Fruit fly (Drosophila melanogaster) whole organism, embryonic: ENCODE results near the gene CG6959.

Source experiments
- B-H2 ChIP-seq: fragments of 200-800 bp; sonication (Bioruptor generic); optimal IDR thresholded peaks from 2 replicates; lab custom pipeline; 2018; ENCODE audit warnings: missing biosample characterization, mild to moderate bottlenecking, missing genetic modification characterization
- CG10654 ChIP-seq: fragments of 200-800 bp; sonication (Bioruptor generic); optimal IDR thresholded peaks from 2 replicates; lab custom pipeline; 2016; ENCODE audit warnings: missing biosample characterization, missing genetic modification characterization
- CG1647 ChIP-seq: fragments of 200-800 bp; sonication (Bioruptor generic); optimal IDR thresholded peaks from 3 replicates; lab custom pipeline; 2016; ENCODE audit warnings: missing biosample characterization, missing genetic modification characterization
- CG16815 ChIP-seq: fragments of 200-800 bp; sonication (Bioruptor generic); optimal IDR thresholded peaks from 3 replicates; lab custom pipeline; 2017; ENCODE audit warnings: missing biosample characterization, mild to moderate bottlenecking, missing genetic modification characterization
- CG17186 ChIP-seq: fragments of 200-800 bp; sonication (Bioruptor generic); optimal IDR thresholded peaks from 3 replicates; lab custom pipeline; 2017; ENCODE audit warnings: missing biosample characterization, missing genetic modification reagents, missing genetic modification characterization
- CG17328 ChIP-seq: fragments of 200-800 bp; sonication (Bioruptor generic); IDR thresholded peaks from 2 replicates; pipeline ENCODE4 v1.3.6; 2022; ENCODE audit warnings: missing biosample characterization, missing genetic modification characterization
- CG1832 ChIP-seq: fragments of 200-800 bp; sonication (Bioruptor generic); optimal IDR thresholded peaks from 2 replicates; lab custom pipeline; 2017; ENCODE audit warnings: missing biosample characterization, mild to moderate bottlenecking, missing genetic modification characterization, inconsistent platforms
- CG2199 ChIP-seq: fragments of 200-800 bp; sonication (Bioruptor generic); IDR thresholded peaks from 3 replicates; pipeline ENCODE4 v1.3.6; 2022; ENCODE audit warnings: missing biosample characterization, missing genetic modification characterization
- CG30020 ChIP-seq: fragments of 200-800 bp; optimal IDR thresholded peaks from 2 replicates; lab custom pipeline; 2019; ENCODE audit warnings: missing biosample characterization, mild to moderate bottlenecking, missing genetic modification characterization, moderate library complexity
- CG30403 ChIP-seq: fragments of 200-800 bp; sonication (Bioruptor generic); optimal IDR thresholded peaks from 3 replicates; lab custom pipeline; 2016; ENCODE audit warnings: missing biosample characterization, missing genetic modification characterization
- CG3847 ChIP-seq: fragments of 200-800 bp; sonication (Bioruptor generic); IDR thresholded peaks from 2 replicates; pipeline ENCODE4 v1.3.6; 2022; ENCODE audit warnings: missing biosample characterization, missing genetic modification characterization
- CG4404 ChIP-seq: fragments of 200-800 bp; sonication (Bioruptor generic); IDR thresholded peaks from 2 replicates; pipeline ENCODE4 v1.3.6; 2022; ENCODE audit warnings: missing biosample characterization, missing genetic modification characterization
- CG6813 ChIP-seq: fragments of 200-800 bp; sonication (Bioruptor generic); optimal IDR thresholded peaks from 2 replicates; lab custom pipeline; 2017; ENCODE audit warnings: missing biosample characterization, missing genetic modification characterization, mild to moderate bottlenecking, moderate library complexity, missing genetic modification reagents
- CG7745 ChIP-seq: fragments of 200-800 bp; sonication (Bioruptor generic); optimal IDR thresholded peaks from 2 replicates; lab custom pipeline; 2018; ENCODE audit warnings: missing biosample characterization, mild to moderate bottlenecking, missing genetic modification characterization, moderate library complexity
- CG7786 ChIP-seq: fragments of 200-800 bp; sonication (Bioruptor generic); optimal IDR thresholded peaks from 2 replicates; lab custom pipeline; 2016; ENCODE audit warnings: missing biosample characterization, missing genetic modification characterization
- CG7839 ChIP-seq: fragments of 200-800 bp; sonication (Bioruptor generic); optimal IDR thresholded peaks from 3 replicates; lab custom pipeline; 2018; ENCODE audit warnings: missing biosample characterization, mild to moderate bottlenecking, missing genetic modification characterization, moderate library complexity
- CG9727 ChIP-seq: fragments of 200-800 bp; sonication (Bioruptor generic); optimal IDR thresholded peaks from 3 replicates; lab custom pipeline; 2017; ENCODE audit warnings: missing biosample characterization, mild to moderate bottlenecking, missing genetic modification characterization
- CTCF ChIP-seq: fragments of 200-800 bp; sonication (Bioruptor generic); optimal IDR thresholded peaks from 2 replicates; lab custom pipeline; 2017; ENCODE audit warnings: missing biosample characterization, mild to moderate bottlenecking, missing genetic modification characterization, moderate library complexity
- Camta ChIP-seq: fragments of 200-800 bp; sonication (Bioruptor generic); optimal IDR thresholded peaks from 2 replicates; lab custom pipeline; 2016; ENCODE audit warnings: missing biosample characterization, missing genetic modification characterization
- D19B ChIP-seq: fragments of 200-800 bp; sonication (Bioruptor generic); optimal IDR thresholded peaks from 2 replicates; lab custom pipeline; 2017; ENCODE audit warnings: missing biosample characterization, mild to moderate bottlenecking, missing genetic modification characterization
- Doc2 ChIP-seq: fragments of 200-800 bp; sonication (Bioruptor generic); IDR thresholded peaks from 2 replicates; pipeline ENCODE4 v1.3.6; 2022; ENCODE audit warnings: missing biosample characterization, missing genetic modification characterization
- Ets65A ChIP-seq: fragments of 200-800 bp; sonication (Bioruptor generic); peaks from one replicate; lab custom pipeline; 2016; ENCODE audit warnings: missing biosample characterization, missing genetic modification characterization
- Fer3 ChIP-seq: fragments of 200-800 bp; sonication (Bioruptor generic); optimal IDR thresholded peaks from 2 replicates; lab custom pipeline; 2018; ENCODE audit warnings: missing biosample characterization, mild to moderate bottlenecking, missing genetic modification characterization, moderate library complexity
- Jarid2 ChIP-seq: fragments of 200-800 bp; sonication (Bioruptor generic); optimal IDR thresholded peaks from 3 replicates; lab custom pipeline; 2017; ENCODE audit warnings: mild to moderate bottlenecking, missing biosample characterization, missing genetic modification reagents, missing genetic modification characterization
- Med ChIP-seq: fragments of 200-800 bp; sonication (Bioruptor generic); peaks from one replicate; lab custom pipeline; 2016; ENCODE audit warnings: missing biosample characterization, missing genetic modification characterization, mild to moderate bottlenecking, inconsistent platforms, moderate library complexity
- NC2α ChIP-seq: fragments of 200-800 bp; sonication (Bioruptor generic); optimal IDR thresholded peaks from 2 replicates; lab custom pipeline; 2016; ENCODE audit warnings: missing biosample characterization, missing genetic modification characterization
- NK7.1 ChIP-seq: fragments of 200-800 bp; sonication (Bioruptor generic); optimal IDR thresholded peaks from 3 replicates; lab custom pipeline; 2016; ENCODE audit warnings: missing biosample characterization, missing genetic modification characterization
- Rx ChIP-seq: fragments of 200-800 bp; sonication (Bioruptor generic); IDR thresholded peaks from 2 replicates; pipeline ENCODE4 v1.3.6; 2022; ENCODE audit warnings: missing biosample characterization, missing genetic modification characterization
- Sin3A ChIP-seq: fragments of >200 bp; optimal IDR thresholded peaks from 2 replicates; lab custom pipeline; 2018
- Ssrp ChIP-seq: fragments of 200-800 bp; sonication (Bioruptor generic); optimal IDR thresholded peaks from 2 replicates; lab custom pipeline; 2018; ENCODE audit warnings: missing biosample characterization, mild to moderate bottlenecking, missing genetic modification characterization, moderate library complexity
- abd-A ChIP-seq: fragments of 200-800 bp; sonication (Bioruptor generic); optimal IDR thresholded peaks from 3 replicates; lab custom pipeline; 2019; ENCODE audit warnings: missing biosample characterization, mild to moderate bottlenecking, missing genetic modification characterization, moderate library complexity
- ac ChIP-seq: fragments of 200-800 bp; sonication (Bioruptor generic); optimal IDR thresholded peaks from 3 replicates; lab custom pipeline; 2017; ENCODE audit warnings: missing biosample characterization, mild to moderate bottlenecking, missing genetic modification characterization
- bsh ChIP-seq, 2 experiments: fragments of 200-800 bp; sonication (Bioruptor generic); optimal IDR thresholded peaks; 2 replicates each; lab custom pipeline; 2017 to 2018; ENCODE audit warnings: mild to moderate bottlenecking in 2 of 2, missing biosample characterization in 2 of 2, missing genetic modification characterization in 2 of 2, moderate library complexity in 1 of 2
- caup ChIP-seq: fragments of 200-800 bp; sonication (Bioruptor generic); optimal IDR thresholded peaks from 3 replicates; lab custom pipeline; 2017; ENCODE audit warnings: missing biosample characterization, mild to moderate bottlenecking, missing genetic modification characterization, moderate library complexity; ENCODE audit not compliant: severe bottlenecking
- chinmo ChIP-seq: fragments of 200-800 bp; sonication (Bioruptor generic); IDR thresholded peaks from 4 replicates; pipeline ENCODE4 v1.3.6; 2022; ENCODE audit warnings: missing biosample characterization, missing genetic modification characterization; ENCODE audit not compliant: partially characterized antibody
- cwo ChIP-seq: fragments of 200-800 bp; sonication (Bioruptor generic); optimal IDR thresholded peaks from 3 replicates; lab custom pipeline; 2017; ENCODE audit warnings: missing biosample characterization, missing genetic modification characterization, mild to moderate bottlenecking, moderate library complexity, missing genetic modification reagents
- danr ChIP-seq: fragments of 200-800 bp; sonication (Bioruptor generic); IDR thresholded peaks from 2 replicates; pipeline ENCODE4 v1.3.6; 2022; ENCODE audit warnings: missing biosample characterization, missing genetic modification characterization
- dimm ChIP-seq: fragments of 200-800 bp; sonication (Bioruptor generic); IDR thresholded peaks from 2 replicates; pipeline ENCODE4 v1.3.6; 2022; ENCODE audit warnings: missing biosample characterization, missing genetic modification characterization
- ewg ChIP-seq: fragments of 200-800 bp; sonication (Bioruptor generic); optimal IDR thresholded peaks from 3 replicates; lab custom pipeline; 2017; ENCODE audit warnings: mild to moderate bottlenecking, missing biosample characterization, missing genetic modification reagents, missing genetic modification characterization
- fru ChIP-seq: fragments of >200 bp; optimal IDR thresholded peaks from 2 replicates; lab custom pipeline; 2017
- fu2 ChIP-seq: fragments of 200-800 bp; sonication (Bioruptor generic); optimal IDR thresholded peaks from 2 replicates; lab custom pipeline; 2016; ENCODE audit warnings: missing biosample characterization, missing genetic modification characterization
- gcm2 ChIP-seq: fragments of 200-800 bp; sonication (Bioruptor generic); optimal IDR thresholded peaks from 2 replicates; lab custom pipeline; 2016; ENCODE audit warnings: missing biosample characterization, missing genetic modification characterization
- jing ChIP-seq: fragments of 200-800 bp; sonication (Bioruptor generic); optimal IDR thresholded peaks from 2 replicates; lab custom pipeline; 2018; ENCODE audit warnings: missing biosample characterization, mild to moderate bottlenecking, missing genetic modification characterization
- lola ChIP-seq, 3 experiments: fragments of >200 bp in 2 of 3; fragments of 200-800 bp in 1 of 3; sonication (Bioruptor generic) in 1 of 3; optimal IDR thresholded peaks; 2 replicates each; lab custom pipeline; 2017 to 2019; ENCODE audit warnings: missing biosample characterization in 3 of 3, missing genetic modification characterization in 3 of 3, mild to moderate bottlenecking in 1 of 3, moderate library complexity in 1 of 3
- nerfin-1 ChIP-seq: fragments of 200-800 bp; sonication (Bioruptor generic); optimal IDR thresholded peaks from 3 replicates; lab custom pipeline; 2019; ENCODE audit warnings: missing biosample characterization, mild to moderate bottlenecking, missing genetic modification characterization, moderate library complexity
- nmo ChIP-seq: fragments of 200-800 bp; sonication (Bioruptor generic); optimal IDR thresholded peaks from 2 replicates; lab custom pipeline; 2018; ENCODE audit warnings: missing biosample characterization, mild to moderate bottlenecking, missing genetic modification characterization, moderate library complexity
- org-1 ChIP-seq: fragments of 200-800 bp; sonication (Bioruptor generic); optimal IDR thresholded peaks from 2 replicates; lab custom pipeline; 2017; ENCODE audit warnings: missing biosample characterization, missing genetic modification characterization
- otp ChIP-seq: fragments of 200-800 bp; sonication (Bioruptor generic); IDR thresholded peaks from 3 replicates; pipeline ENCODE4, ENCODE4 v1.3.6; 2022; ENCODE audit warnings: missing biosample characterization, missing genetic modification characterization
- pnt ChIP-seq: fragments of 200-800 bp; sonication (Bioruptor generic); optimal IDR thresholded peaks from 3 replicates; lab custom pipeline; 2016; ENCODE audit warnings: missing biosample characterization, missing genetic modification characterization
- psq ChIP-seq: fragments of 200-800 bp; sonication (Bioruptor generic); optimal IDR thresholded peaks from 2 replicates; lab custom pipeline; 2017; ENCODE audit warnings: missing biosample characterization, missing genetic modification characterization
- so ChIP-seq: fragments of 200-800 bp; sonication (Bioruptor generic); IDR thresholded peaks from 3 replicates; pipeline ENCODE4 v1.3.6; 2022; ENCODE audit warnings: missing biosample characterization, missing genetic modification characterization

CG6959 gene

DNA sequence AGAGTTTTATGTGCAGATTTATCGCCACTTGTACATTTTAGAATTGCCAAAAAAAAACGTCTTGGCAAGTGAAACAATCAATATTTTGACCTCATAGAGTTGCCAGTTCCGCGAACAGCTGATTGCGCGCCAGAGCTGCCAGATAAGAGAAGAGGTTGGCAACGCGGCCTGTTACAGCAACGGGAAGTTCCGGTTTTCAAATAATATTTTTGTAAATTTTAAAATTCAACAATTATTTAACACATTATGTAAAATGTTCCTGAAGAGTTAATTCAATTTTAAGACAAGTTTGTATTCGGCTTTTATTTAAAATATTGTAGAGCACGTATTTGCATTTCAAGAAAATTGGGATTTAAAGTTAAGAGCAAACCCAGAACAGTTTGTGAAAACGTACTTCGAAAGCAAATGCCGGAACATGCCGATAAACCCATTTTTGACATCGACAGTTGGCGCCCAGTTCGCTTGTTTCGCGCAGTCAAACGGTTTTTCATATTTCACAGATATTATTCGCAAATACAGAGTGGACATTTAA lies 82.5 kb downstream of the CG6959 start, which contains the start of the genes prd1 and HisCl1 (continued):
- TF ChIP-seq bsh (GFP tag; optimal IDR thresholded peaks at IDR 0.05; lab: Kevin White, UChicago) (no peak), caup (no peak), CG17328 (GFP tag; lab: Robert Waterston, UW) (no peak), chinmo (GFP tag; lab: Robert Waterston, UW) (no peak), gcm2 (GFP tag; lab: Kevin White, UChicago) (peak; percentile 33), NK7.1 (GFP tag; lab: Kevin White, UChicago) (peak; percentile 18), CG30403 (GFP tag; lab: Kevin White, UChicago) (peak; percentile 79), CG10654 (GFP tag; lab: Kevin White, UChicago) (peak; percentile 50), Camta (GFP tag; lab: Kevin White, UChicago) (peak; percentile 59), D19B (GFP tag; lab: Kevin White, UChicago) (peak; percentile 44), Med (peak; percentile 93), CG9727 (peak; percentile 75), pnt (GFP tag; lab: Kevin White, UChicago) (peak; percentile 53), CG6813 (GFP tag; lab: Kevin White, UChicago) (peak; percentile 52), fu2 (GFP tag; lab: Kevin White, UChicago) (peak; percentile 50), CG16815 (peak; percentile 67), Ssrp (tag; lab: Kevin White, UChicago) (peak; percentile 72), psq (GFP tag; lab: Kevin White, UChicago) (no peak), dimm (GFP tag; lab: Robert Waterston, UW) (no peak), CG1832 (GFP tag; lab: Kevin White, UChicago) (no peak), Ets65A (GFP tag; lab: Kevin White, UChicago) (peak; percentile 98), Sin3A (lab: Kevin White, UChicago) (peak; percentile 72), CG30020 (tag; lab: Kevin White, UChicago) (no peak), CG1647 (GFP tag; lab: Kevin White, UChicago) (peak; percentile 52), CG3847 (GFP tag; lab: Robert Waterston, UW) (peak; percentile 76), otp (GFP tag; lab: Robert Waterston, UW) (peak; percentile 55; the same call in 1 of the 3 replicates), CTCF (peak; percentile 46), CG4404 (GFP tag; lab: Robert Waterston, UW) (peak; percentile 51; the same call in 1 of the 2 replicates), lola (GFP tag; optimal IDR thresholded peaks at IDR 0.05; lab: Kevin White, UChicago) (peak in 1 of 3 experiments; percentile 59), CG7745 (no peak), fru (lab: Kevin White, UChicago) (no peak), ac (GFP tag; lab: Kevin White, UChicago) (peak; percentile 16), CG7839 (tag; lab: Kevin White, UChicago) (peak; percentile 84), CG7786 (peak; percentile 60), nmo (peak; percentile 89), ewg (GFP tag; lab: Kevin White, UChicago) (no peak), Fer3 (peak; percentile 78), Doc2 (GFP tag; lab: Robert Waterston, UW) (no peak), CG17186 (GFP tag; lab: Kevin White, UChicago) (peak; percentile 84), org-1 (GFP tag; lab: Kevin White, UChicago) (peak; percentile 31), danr (GFP tag; lab: Robert Waterston, UW) (no peak; the same call in 1 of the 2 replicates), Jarid2 (no peak), Rx (GFP tag; lab: Robert Waterston, UW) (0 out of 2 replicates have a peak, but pooled peaks have one; percentile 35), nerfin-1 (tag; lab: Kevin White, UChicago) (peak; percentile 78), abd-A (tag; lab: Kevin White, UChicago) (no peak), B-H2 (GFP tag; lab: Kevin White, UChicago) (peak; percentile 68), jing (peak; percentile 3), cwo (GFP tag; lab: Kevin White, UChicago) (no peak), so (no peak), CG2199 (0 out of 3 replicates have a peak, but pooled peaks have one; percentile 40), NC2α (GFP tag; lab: Kevin White, UChicago) (no peak)
